Worm (Caenorhabditis elegans) whole organism, late embryonic: ENCODE data around the gene T21B4.15.
"Not testable (repeated sequence)": the region's sequence is repeated elsewhere in the genome, so short reads cannot be mapped to it uniquely, and the experiment has no call there.

Experiments
- K09A11.1 ChIP-seq: sonication (generic microtip); optimal IDR thresholded peaks from 2 replicates; lab custom pipeline; 2017; ENCODE audit warnings: antibody characterized with exemption, mild to moderate bottlenecking, missing genetic modification characterization, missing compliant biosample characterization; ENCODE audit not compliant: insufficient read depth
- T23F11.4 ChIP-seq: fragments of 200-800 bp; sonication (Bioruptor generic); optimal IDR thresholded peaks from 2 replicates; lab custom pipeline; 2018; ENCODE audit warnings: mild to moderate bottlenecking, missing genetic modification characterization, missing compliant biosample characterization
- Y22D7AL.16 ChIP-seq: sonication (generic microtip); optimal IDR thresholded peaks from 2 replicates; lab custom pipeline; 2016; ENCODE audit warnings: missing genetic modification characterization, missing compliant biosample characterization
- ama-1 ChIP-seq: fragments of 150-350 bp; optimal IDR thresholded peaks from 2 replicates; lab custom pipeline; 2014
- ceh-19 ChIP-seq: fragments of 200-800 bp; sonication (Bioruptor generic); optimal IDR thresholded peaks from 2 replicates; lab custom pipeline; 2018; ENCODE audit warnings: mild to moderate bottlenecking, missing genetic modification characterization, missing compliant biosample characterization
- ceh-24 ChIP-seq: sonication (generic microtip); optimal IDR thresholded peaks from 2 replicates; lab custom pipeline; 2016; ENCODE audit warnings: mild to moderate bottlenecking, missing genetic modification characterization, missing compliant biosample characterization
- ceh-30 ChIP-seq: fragments of 150-350 bp; optimal IDR thresholded peaks from 2 replicates; lab custom pipeline; 2014; ENCODE audit warnings: missing biosample characterization, missing genetic modification characterization
- ceh-31 ChIP-seq: sonication (generic microtip); optimal IDR thresholded peaks from 2 replicates; lab custom pipeline; 2016; ENCODE audit warnings: missing genetic modification characterization, missing compliant biosample characterization
- ceh-34 ChIP-seq: sonication (generic microtip); optimal IDR thresholded peaks from 2 replicates; lab custom pipeline; 2016; ENCODE audit warnings: mild to moderate bottlenecking, missing genetic modification characterization, missing compliant biosample characterization
- ceh-45 ChIP-seq: fragments of 200-800 bp; sonication (Bioruptor generic); IDR thresholded peaks from 2 replicates; pipeline ENCODE4 v1.3.6; 2022; ENCODE audit warnings: missing genetic modification reagents, missing genetic modification characterization, missing compliant biosample characterization
- ceh-6 ChIP-seq: fragments of 200-800 bp; sonication (Bioruptor generic); optimal IDR thresholded peaks from 2 replicates; lab custom pipeline; 2018; ENCODE audit warnings: mild to moderate bottlenecking, missing genetic modification characterization, missing compliant biosample characterization
- dve-1 ChIP-seq: sonication (generic microtip); optimal IDR thresholded peaks from 2 replicates; lab custom pipeline; 2017; ENCODE audit warnings: antibody characterized with exemption, mild to moderate bottlenecking, missing genetic modification characterization, missing compliant biosample characterization
- elt-4 ChIP-seq: sonication (generic microtip); optimal IDR thresholded peaks from 2 replicates; lab custom pipeline; 2016; ENCODE audit warnings: missing genetic modification characterization, missing compliant biosample characterization
- eyg-1 ChIP-seq: sonication (generic microtip); optimal IDR thresholded peaks from 2 replicates; lab custom pipeline; 2016; ENCODE audit warnings: missing genotype, missing genetic modification characterization, missing compliant biosample characterization
- fax-1 ChIP-seq: sonication (generic microtip); optimal IDR thresholded peaks from 2 replicates; lab custom pipeline; 2016; ENCODE audit warnings: missing genotype, missing genetic modification characterization, missing compliant biosample characterization
- fkh-6 ChIP-seq: sonication (generic microtip); optimal IDR thresholded peaks from 2 replicates; lab custom pipeline; 2016; ENCODE audit warnings: missing genetic modification characterization, missing compliant biosample characterization
- gmeb-2 ChIP-seq: sonication (generic microtip); optimal IDR thresholded peaks from 2 replicates; lab custom pipeline; 2016; ENCODE audit warnings: missing genetic modification characterization, inconsistent platforms, missing compliant biosample characterization
- hlh-13 ChIP-seq: fragments of 200-800 bp; sonication (Bioruptor generic); optimal IDR thresholded peaks from 2 replicates; lab custom pipeline; 2018; ENCODE audit warnings: mild to moderate bottlenecking, missing genetic modification characterization, missing compliant biosample characterization
- lim-6 ChIP-seq: sonication (generic microtip); optimal IDR thresholded peaks from 2 replicates; lab custom pipeline; 2016; ENCODE audit warnings: missing genetic modification characterization, missing compliant biosample characterization
- lin-11 ChIP-seq: fragments of 200-800 bp; sonication (Bioruptor generic); optimal IDR thresholded peaks from 2 replicates; lab custom pipeline; 2018; ENCODE audit warnings: mild to moderate bottlenecking, missing genetic modification characterization, missing compliant biosample characterization
- mec-3 ChIP-seq: sonication (generic microtip); optimal IDR thresholded peaks from 2 replicates; lab custom pipeline; 2016; ENCODE audit warnings: borderline replicate concordance, missing genetic modification characterization, missing compliant biosample characterization
- nfya-1 ChIP-seq: sonication (generic microtip); optimal IDR thresholded peaks from 2 replicates; lab custom pipeline; 2017; ENCODE audit warnings: missing genetic modification characterization, mild to moderate bottlenecking, missing compliant biosample characterization, antibody characterized with exemption, moderate library complexity
- nhr-11 ChIP-seq: fragments of 150-350 bp; optimal IDR thresholded peaks from 2 replicates; lab custom pipeline; 2014; ENCODE audit warnings: missing biosample characterization, missing genetic modification characterization
- odd-2 ChIP-seq: sonication (generic microtip); optimal IDR thresholded peaks from 2 replicates; lab custom pipeline; 2017; ENCODE audit warnings: antibody characterized with exemption, mild to moderate bottlenecking, missing genetic modification characterization, missing compliant biosample characterization
- pha-2 ChIP-seq: sonication (generic microtip); optimal IDR thresholded peaks from 2 replicates; lab custom pipeline; 2017; ENCODE audit warnings: mild to moderate bottlenecking, missing genetic modification characterization, missing compliant biosample characterization
- pha-4 ChIP-seq: fragments of 150-350 bp; optimal IDR thresholded peaks from 2 replicates; lab custom pipeline; 2018; ENCODE audit warnings: missing biosample characterization, missing genetic modification reagents, missing genetic modification characterization
- pros-1 ChIP-seq: fragments of 150-350 bp; optimal IDR thresholded peaks from 2 replicates; lab custom pipeline; 2014; ENCODE audit warnings: missing biosample characterization, missing genetic modification reagents, missing genetic modification characterization
- ref-2 ChIP-seq: sonication (generic microtip); optimal IDR thresholded peaks from 2 replicates; lab custom pipeline; 2016; ENCODE audit warnings: missing genetic modification characterization, missing compliant biosample characterization
- rnt-1 ChIP-seq: sonication (generic microtip); optimal IDR thresholded peaks from 2 replicates; lab custom pipeline; 2016; ENCODE audit warnings: missing genetic modification characterization, missing compliant biosample characterization
- ttx-3 ChIP-seq: sonication (generic microtip); optimal IDR thresholded peaks from 2 replicates; lab custom pipeline; 2016; ENCODE audit warnings: missing genetic modification reagents, missing genetic modification characterization, missing compliant biosample characterization
- unc-3 ChIP-seq, 2 experiments: fragments of 200-800 bp in 1 of 2; sonication (Bioruptor generic) in 1 of 2; sonication (generic microtip) in 1 of 2; conservative IDR thresholded peaks in 1 of 2; optimal IDR thresholded peaks in 1 of 2; 2 replicates each; pipeline versions ENCODE4 v1.3.6 to Lab custom; 2016 to 2022; ENCODE audit warnings: missing compliant biosample characterization in 2 of 2, missing genetic modification characterization in 2 of 2, missing genetic modification reagents in 1 of 2
- unc-42 ChIP-seq: sonication (generic microtip); optimal IDR thresholded peaks from 2 replicates; lab custom pipeline; 2016; ENCODE audit warnings: missing genotype, missing genetic modification characterization, missing compliant biosample characterization
- unc-55 ChIP-seq: sonication (generic microtip); optimal IDR thresholded peaks from 2 replicates; lab custom pipeline; 2017; ENCODE audit warnings: missing biosample characterization, missing genetic modification reagents, missing genetic modification characterization
- zip-5 ChIP-seq: sonication (generic microtip); optimal IDR thresholded peaks from 2 replicates; lab custom pipeline; 2016; ENCODE audit warnings: missing genetic modification characterization, missing compliant biosample characterization
- ztf-16 ChIP-seq: sonication (generic microtip); optimal IDR thresholded peaks from 2 replicates; lab custom pipeline; 2017; ENCODE audit warnings: missing genetic modification characterization, missing compliant biosample characterization

The T21B4.15 gene

DNA sequence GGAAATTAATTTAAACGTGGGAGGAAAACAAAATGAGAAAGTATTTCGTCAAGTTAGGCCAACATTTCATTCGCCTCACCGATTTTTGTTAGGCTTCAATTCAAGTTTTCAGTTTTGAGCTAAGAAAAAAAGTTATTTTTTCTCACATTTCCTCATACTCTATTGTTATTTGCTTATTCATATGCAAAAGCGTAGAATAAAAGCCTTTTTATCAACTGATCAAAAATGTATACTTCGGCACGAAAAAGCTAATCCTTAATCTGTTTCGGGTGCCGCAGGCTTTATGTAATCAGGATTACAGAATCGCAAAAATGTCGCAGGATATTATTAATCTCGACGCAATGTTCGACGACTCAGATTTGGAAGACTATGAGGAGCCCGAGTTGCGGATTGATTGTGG is at the start of gene T21B4.15:
Gene T21B4.15, plus strand, starts transcription at position 301 of the 400 bp plus-strand sequence.
- TF ChIP-seq eyg-1 (tag; lab: Kevin White, UChicago) = no peak
- TF ChIP-seq ttx-3 (tag; lab: Kevin White, UChicago) = no peak
- no peak for TF ChIP-seq elt-4 (tag; lab: Kevin White, UChicago)
- TF ChIP-seq ama-1 = no peak
- no peak for TF ChIP-seq ceh-24 (tag; lab: Kevin White, UChicago)
- TF ChIP-seq hlh-13 (GFP tag; lab: Kevin White, UChicago) = no peak
- TF ChIP-seq fax-1 (tag; lab: Kevin White, UChicago) = no peak
- no peak for TF ChIP-seq ceh-34
- no peak for TF ChIP-seq pha-4 (tag; lab: Kevin White, UChicago)
- no peak for TF ChIP-seq odd-2 (tag; lab: Kevin White, UChicago)
- TF ChIP-seq ztf-16 (tag; lab: Kevin White, UChicago) = no peak
- no peak for TF ChIP-seq gmeb-2 (tag; lab: Kevin White, UChicago)
- no peak for TF ChIP-seq ceh-45 (GFP tag; lab: Robert Waterston, UW)
- TF ChIP-seq lin-11 (tag; lab: Kevin White, UChicago) = no peak
- TF ChIP-seq unc-42 (tag; lab: Kevin White, UChicago) = no peak
- TF ChIP-seq nfya-1 = no peak
- no peak for TF ChIP-seq rnt-1 (tag; lab: Kevin White, UChicago)
- TF ChIP-seq unc-3 (GFP tag; conservative IDR thresholded peaks at IDR 0.05; lab: Robert Waterston, UW) = no peak
- TF ChIP-seq unc-3 (tag; optimal IDR thresholded peaks at IDR 0.05; lab: Kevin White, UChicago) = no peak
- TF ChIP-seq ceh-30 = no peak
- TF ChIP-seq lim-6 (tag; lab: Kevin White, UChicago) = no peak

DNA sequence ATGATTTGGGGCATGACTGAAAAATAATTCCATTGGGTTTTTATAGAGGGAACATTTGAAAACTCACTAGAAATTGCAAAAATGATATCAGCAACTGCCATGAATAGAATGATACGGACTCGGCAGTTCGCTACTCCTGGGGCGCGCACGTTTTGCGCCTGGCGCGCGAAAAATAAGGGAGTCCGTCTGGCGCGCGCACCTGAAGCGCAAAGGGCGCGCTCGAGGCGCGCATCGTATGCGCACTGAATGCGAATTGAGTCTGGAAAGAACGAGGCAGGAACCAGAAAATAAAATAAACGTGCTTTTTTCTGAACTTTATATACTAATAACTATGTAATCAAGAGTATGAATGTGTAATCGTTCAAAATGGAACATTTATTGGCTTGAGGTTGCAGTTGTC is 48.8 kb upstream of the T21B4.15 start, which contains the start of gene Y57A10C.10:
Gene Y57A10C.10, minus strand, starts transcription at position 101 of the 400 bp plus-strand sequence.
- not testable (repeated sequence) for TF ChIP-seq pha-2, pros-1, zip-5 (tag; lab: Kevin White, UChicago)
- TF ChIP-seq, all 69 proteins: peak for 0; not testable (repeated sequence) for 69

DNA sequence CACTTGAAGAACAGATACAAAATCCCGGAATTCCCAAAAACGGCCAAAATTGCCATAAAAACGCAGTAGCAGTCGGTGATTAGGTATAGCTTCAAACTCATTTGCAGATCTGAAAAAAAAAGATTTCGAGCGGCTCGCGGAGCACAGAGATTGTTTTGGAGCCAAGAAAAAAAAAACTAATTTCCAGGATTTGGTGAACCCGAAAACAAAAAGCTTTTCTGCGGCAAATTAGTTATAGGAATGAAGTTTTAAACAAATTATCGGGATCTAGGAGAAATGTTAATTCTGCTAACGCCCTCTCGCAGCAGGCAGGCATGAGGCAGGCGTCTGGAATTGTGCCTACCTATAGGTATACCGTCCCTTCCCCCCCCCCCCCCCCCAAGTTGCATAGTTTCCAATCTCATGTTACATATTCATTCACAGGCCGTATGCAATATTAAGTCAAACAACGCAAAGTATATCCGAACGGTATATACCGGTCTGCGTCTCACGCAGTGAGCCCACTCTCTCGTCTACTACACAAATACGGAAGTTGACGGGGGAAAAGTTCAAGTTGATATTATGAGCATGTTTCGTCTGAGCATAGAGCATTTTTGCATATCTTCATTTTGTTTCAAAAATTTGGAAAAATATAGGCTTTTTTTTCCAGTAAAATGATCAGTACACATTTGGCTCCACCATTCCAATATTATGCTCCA is 45.2 kb upstream of the T21B4.15 start, which contains the start of the genes W05H5.1 and pitr-6:
Gene W05H5.1, minus strand, starts transcription at position 101 of the 698 bp plus-strand sequence.
Gene pitr-6, plus strand, starts transcription at position 648 of the 698 bp plus-strand sequence.
- TF ChIP-seq nhr-11 (tag; lab: Kevin White, UChicago) (no peak), unc-55 (GFP tag; lab: Kevin White, UChicago) (no peak), fkh-6 (tag; lab: Kevin White, UChicago) (no peak), pha-2 (tag; lab: Kevin White, UChicago) (no peak), ztf-16 (tag; lab: Kevin White, UChicago) (no peak), nfya-1 (no peak), rnt-1 (tag; lab: Kevin White, UChicago) (no peak), T23F11.4 (GFP tag; lab: Kevin White, UChicago) (no peak), Y22D7AL.16 (tag; lab: Kevin White, UChicago) (no peak), ceh-19 (no peak), mec-3 (tag; lab: Kevin White, UChicago) (no peak)
- TF ChIP-seq, all 69 proteins: peak for 0

DNA sequence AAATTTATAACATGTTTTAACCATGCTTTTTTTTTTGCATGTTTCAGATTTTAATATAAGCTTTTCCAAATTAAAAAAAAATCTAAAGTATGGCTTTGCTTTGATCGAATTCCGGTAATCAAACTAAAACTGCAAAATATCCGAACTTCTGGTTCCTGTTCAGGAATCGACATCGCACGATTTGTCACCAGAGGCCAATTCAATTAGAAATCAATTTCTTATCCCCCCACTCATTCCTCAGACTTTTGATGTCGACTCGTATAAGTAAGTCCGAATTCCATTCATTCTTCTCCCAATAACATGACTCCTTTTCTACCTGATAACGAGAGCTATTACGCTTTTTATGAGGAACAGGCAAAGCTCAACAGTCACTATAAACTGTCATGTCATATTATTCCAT is 41.8 kb upstream of the T21B4.15 start, which contains the start of gene srh-27:
Gene srh-27, plus strand, starts transcription at position 301 of the 400 bp plus-strand sequence.
- no peak for TF ChIP-seq dve-1 (tag; lab: Kevin White, UChicago)
- TF ChIP-seq ceh-31 = no peak
- no peak for TF ChIP-seq ceh-6 (GFP tag; lab: Kevin White, UChicago)
- TF ChIP-seq K09A11.1 (tag; lab: Kevin White, UChicago) = no peak
- TF ChIP-seq elt-4 (tag; lab: Kevin White, UChicago) = no peak
- no peak for TF ChIP-seq ref-2 (tag; lab: Kevin White, UChicago)
- no peak for TF ChIP-seq unc-3 (GFP tag; conservative IDR thresholded peaks at IDR 0.05; lab: Robert Waterston, UW)
- no peak for TF ChIP-seq unc-3 (tag; optimal IDR thresholded peaks at IDR 0.05; lab: Kevin White, UChicago)
- TF ChIP-seq, all 69 proteins: peak for 0
